Fruit fly (Drosophila melanogaster): Measurements from ENCODE around the gene CG31661.

- TF ChIP-seq fd96Ca (GFP tag; IDR thresholded peaks at IDR 0.05) (no peak), CG32121 (GFP tag; IDR thresholded peaks at IDR 0.05) (no peak), EcR (GFP tag; optimal IDR thresholded peaks at IDR 0.05) (no peak), rn (GFP tag; IDR thresholded peaks at IDR 0.05) (no peak), CG14655 (GFP tag; optimal IDR thresholded peaks at IDR 0.05) (no peak), D1 (tag; optimal IDR thresholded peaks at IDR 0.05) (no peak)
Measured at dm6 chr2L:1520191-1520590, 23.1 kb downstream of the CG31661 start, which contains the start of gene Or22a.

All from whole organism, pupa.